Comparison of ENCODE assay signal across 4 fruit fly cellular contexts in the genomic region with DNA sequence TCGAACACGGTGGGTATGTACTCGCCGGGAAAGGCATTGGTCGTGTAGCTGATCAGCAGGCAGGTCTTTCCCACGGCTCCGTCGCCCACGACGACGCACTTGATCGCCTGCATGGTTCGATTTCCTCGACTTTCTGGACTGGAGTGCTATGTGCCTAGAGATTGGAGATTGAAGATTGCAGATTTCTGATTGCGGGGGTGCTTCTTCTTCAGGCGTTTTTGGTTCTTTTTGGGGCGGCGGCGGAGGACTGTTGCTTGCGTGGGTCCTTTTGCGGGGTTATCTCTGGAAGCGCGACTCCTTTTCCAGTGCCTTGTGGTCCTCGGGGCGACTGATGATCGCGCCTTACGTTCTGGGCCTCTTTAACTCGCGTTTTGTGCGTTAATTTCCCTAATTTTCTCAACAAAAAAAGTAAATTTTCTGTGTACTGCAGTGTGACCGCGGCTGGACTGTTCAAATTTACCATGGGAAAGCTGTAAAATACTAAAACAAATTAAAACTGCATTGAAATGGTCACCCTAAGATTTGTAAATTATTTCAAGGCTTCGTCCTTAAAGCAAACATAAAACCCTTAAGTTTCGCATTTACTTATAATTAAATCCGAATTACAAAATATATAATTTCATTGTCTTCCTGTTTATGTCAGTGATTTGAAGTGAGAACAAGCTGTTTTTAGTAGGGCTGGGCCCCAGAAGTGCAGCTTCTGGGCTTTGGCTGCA.
TF ChIP-seq lines count a peak whose summit lies in the region.

Gene Rac1 (minus strand): TSS at position 450 of the 716 bp plus-strand sequence.
Gene Acat2 (plus strand): TSS at position 711 of the 716 bp plus-strand sequence.

- no peak for TF ChIP-seq CTCF in whole organism, embryonic (GFP tag; optimal IDR thresholded peaks at IDR 0.05; lab: Kevin White, UChicago)

TF ChIP-seq in whole organism, adult, 20 proteins besides CTCF, POLR2A, EP300 and RAD21:
- TF ChIP-seq CG1620 (GFP tag; optimal IDR thresholded peaks at IDR 0.05; lab: Kevin White, UChicago) (peak; percentile 29), CG11617 (GFP tag; optimal IDR thresholded peaks at IDR 0.05; lab: Kevin White, UChicago) (peak; percentile 3), pad (GFP tag; optimal IDR thresholded peaks at IDR 0.05; lab: Kevin White, UChicago) (no peak), CG7101 (tag; optimal IDR thresholded peaks at IDR 0.05; lab: Kevin White, UChicago) (no peak), kay (GFP tag; lab: Kevin White, UChicago; ENCODE audit: borderline replicate concordance) (no peak), CG14711 (tag; optimal IDR thresholded peaks at IDR 0.05; lab: Kevin White, UChicago) (peak; percentile 17), cnc (optimal IDR thresholded peaks at IDR 0.05; lab: Kevin White, UChicago) (no peak), ovo (GFP tag; optimal IDR thresholded peaks at IDR 0.05; lab: Kevin White, UChicago) (no peak), CG5204 (GFP tag; optimal IDR thresholded peaks at IDR 0.05; lab: Kevin White, UChicago) (no peak), bab1 (GFP tag; optimal IDR thresholded peaks at IDR 0.05; lab: Kevin White, UChicago) (peak; percentile 44)

TF ChIP-seq in whole organism, embryonic, 481 proteins besides CTCF, POLR2A, EP300 and RAD21 (continues in another document):
- TF ChIP-seq hkb (optimal IDR thresholded peaks at IDR 0.05; lab: Kevin White, UChicago) = peak; percentile 93
- TF ChIP-seq hkb (GFP tag; IDR thresholded peaks at IDR 0.05; lab: Robert Waterston, UW) = no peak
- TF ChIP-seq bbx (GFP tag; IDR thresholded peaks at IDR 0.05; lab: Robert Waterston, UW; ENCODE audit: partially characterized antibody) = no peak
- TF ChIP-seq CG2116 (GFP tag; optimal IDR thresholded peaks at IDR 0.05; lab: Kevin White, UChicago) = peak; percentile 32
- peak; percentile 5 for TF ChIP-seq NC2β (GFP tag; optimal IDR thresholded peaks at IDR 0.05; lab: Kevin White, UChicago)
- TF ChIP-seq da (GFP tag; optimal IDR thresholded peaks at IDR 0.05; lab: Kevin White, UChicago) = no peak
- TF ChIP-seq Adf1 (GFP tag; IDR thresholded peaks at IDR 0.05; lab: Robert Waterston, UW) = no peak
- TF ChIP-seq CG7556 (GFP tag; optimal IDR thresholded peaks at IDR 0.05; lab: Kevin White, UChicago) = no peak
- no peak for TF ChIP-seq pum (GFP tag; optimal IDR thresholded peaks at IDR 0.05; lab: Kevin White, UChicago)
- TF ChIP-seq CG9437 (GFP tag; optimal IDR thresholded peaks at IDR 0.05; lab: Kevin White, UChicago) = no peak
- peak; percentile 58 for TF ChIP-seq row (GFP tag; IDR thresholded peaks at IDR 0.05; lab: Robert Waterston, UW)
- peak; percentile 31 for TF ChIP-seq twi (tag; optimal IDR thresholded peaks at IDR 0.05; lab: Kevin White, UChicago)
- no peak for TF ChIP-seq Ets65A (GFP tag; lab: Kevin White, UChicago)
- TF ChIP-seq lmd (GFP tag; IDR thresholded peaks at IDR 0.05; lab: Robert Waterston, UW) = no peak
- no peak for TF ChIP-seq D19B (GFP tag; optimal IDR thresholded peaks at IDR 0.05; lab: Kevin White, UChicago)
- TF ChIP-seq CG6791 (GFP tag; IDR thresholded peaks at IDR 0.05; lab: Robert Waterston, UW; ENCODE audit: partially characterized antibody) = no peak
- peak; percentile 63 for TF ChIP-seq MBD-R2 (GFP tag; IDR thresholded peaks at IDR 0.05; lab: Robert Waterston, UW)
- peak; percentile 76 for TF ChIP-seq sens (GFP tag; lab: Kevin White, UChicago)
- no peak for TF ChIP-seq CG1602 (GFP tag; optimal IDR thresholded peaks at IDR 0.05; lab: Kevin White, UChicago)
- TF ChIP-seq CG17829 (tag; optimal IDR thresholded peaks at IDR 0.05; lab: Kevin White, UChicago) = peak; percentile 55
- no peak for TF ChIP-seq onecut (GFP tag; IDR thresholded peaks at IDR 0.05; lab: Robert Waterston, UW)
- no peak for TF ChIP-seq CG2678 (tag; optimal IDR thresholded peaks at IDR 0.05; lab: Kevin White, UChicago)
- no peak for TF ChIP-seq H15 (GFP tag; IDR thresholded peaks at IDR 0.05; lab: Robert Waterston, UW)
- TF ChIP-seq chif (GFP tag; optimal IDR thresholded peaks at IDR 0.05; lab: Kevin White, UChicago) = peak in 1 of 2 experiments; percentile 12
- no peak for TF ChIP-seq CG3163 (GFP tag; optimal IDR thresholded peaks at IDR 0.05; lab: Kevin White, UChicago)
- TF ChIP-seq mam (GFP tag; optimal IDR thresholded peaks at IDR 0.05; lab: Kevin White, UChicago) = no peak

TF ChIP-seq in whole organism, prepupa, 60 proteins besides CTCF, POLR2A, EP300 and RAD21:
- TF ChIP-seq vri (GFP tag; optimal IDR thresholded peaks at IDR 0.05; lab: Kevin White, UChicago) (no peak), CG10631 (GFP tag; optimal IDR thresholded peaks at IDR 0.05; lab: Kevin White, UChicago) (no peak), fkh (GFP tag; optimal IDR thresholded peaks at IDR 0.05; lab: Kevin White, UChicago) (peak; percentile 56), Sox14 (GFP tag; optimal IDR thresholded peaks at IDR 0.05; lab: Kevin White, UChicago) (peak; percentile 48), CG6854 (GFP tag; optimal IDR thresholded peaks at IDR 0.05; lab: Kevin White, UChicago) (no peak), CG31627 (GFP tag; optimal IDR thresholded peaks at IDR 0.05; lab: Kevin White, UChicago) (peak; percentile 1), Gug (GFP tag; IDR thresholded peaks at IDR 0.05; lab: Robert Waterston, UW) (no peak)
TF ChIP-seq in whole organism, prepupa: peak in this region for 3.

TF ChIP-seq in whole organism, wandering third instar larva, 38 proteins besides CTCF, POLR2A, EP300 and RAD21:
- no peak for TF ChIP-seq Rel (GFP tag; optimal IDR thresholded peaks at IDR 0.05; lab: Kevin White, UChicago)
- TF ChIP-seq Rel (tag; optimal IDR thresholded peaks at IDR 0.05; lab: Kevin White, UChicago) = peak; percentile 36
- TF ChIP-seq Myc (optimal IDR thresholded peaks at IDR 0.05; lab: Kevin White, UChicago) = peak; percentile 32
- TF ChIP-seq sv (GFP tag; optimal IDR thresholded peaks at IDR 0.05; lab: Kevin White, UChicago) = peak; percentile 4
- no peak for TF ChIP-seq GATAd (GFP tag; optimal IDR thresholded peaks at IDR 0.05; lab: Kevin White, UChicago)
